Fruit fly (Drosophila melanogaster) whole organism, embryonic: ENCODE measurements around the gene CCHa2.

Experiments used
- CG10959 ChIP-seq: fragments of 200-800 bp; sonication (Bioruptor generic); IDR thresholded peaks from 2 replicates; pipeline ENCODE4 v1.3.6; 2022; ENCODE audit warnings: missing biosample characterization, missing genetic modification characterization
- CG15514 ChIP-seq: fragments of 200-800 bp; sonication (Bioruptor generic); optimal IDR thresholded peaks from 3 replicates; lab custom pipeline; 2017; ENCODE audit warnings: missing biosample characterization, missing genetic modification characterization, mild to moderate bottlenecking, moderate library complexity, missing genetic modification reagents
- CG16863 ChIP-seq: fragments of 200-800 bp; sonication (Bioruptor generic); optimal IDR thresholded peaks from 3 replicates; lab custom pipeline; 2016; ENCODE audit warnings: missing biosample characterization, missing genetic modification characterization
- CG2678 ChIP-seq: fragments of 200-800 bp; sonication (Bioruptor generic); optimal IDR thresholded peaks from 3 replicates; lab custom pipeline; 2019; ENCODE audit warnings: missing biosample characterization, mild to moderate bottlenecking, missing genetic modification characterization, moderate library complexity
- CG30431 ChIP-seq: fragments of 200-800 bp; sonication (Bioruptor generic); optimal IDR thresholded peaks from 2 replicates; lab custom pipeline; 2017; ENCODE audit warnings: missing biosample characterization, missing genetic modification characterization
- CG33557 ChIP-seq: fragments of 200-800 bp; sonication (Bioruptor generic); optimal IDR thresholded peaks from 2 replicates; lab custom pipeline; 2019; ENCODE audit warnings: missing biosample characterization, mild to moderate bottlenecking, missing genetic modification characterization, moderate library complexity
- CG4404 ChIP-seq: fragments of 200-800 bp; sonication (Bioruptor generic); IDR thresholded peaks from 2 replicates; pipeline ENCODE4 v1.3.6; 2022; ENCODE audit warnings: missing biosample characterization, missing genetic modification characterization
- CG8765 ChIP-seq: fragments of 200-800 bp; sonication (Bioruptor generic); IDR thresholded peaks from 2 replicates; pipeline ENCODE4 v1.3.6; 2022; ENCODE audit warnings: missing biosample characterization, missing genetic modification characterization
- Doc2 ChIP-seq: fragments of 200-800 bp; sonication (Bioruptor generic); IDR thresholded peaks from 2 replicates; pipeline ENCODE4 v1.3.6; 2022; ENCODE audit warnings: missing biosample characterization, missing genetic modification characterization
- Hmx ChIP-seq: fragments of 200-800 bp; sonication (Bioruptor generic); optimal IDR thresholded peaks from 2 replicates; lab custom pipeline; 2016; ENCODE audit warnings: missing biosample characterization, missing genetic modification characterization
- dm ChIP-seq: fragments of 200-800 bp; sonication (Bioruptor generic); optimal IDR thresholded peaks from 3 replicates; lab custom pipeline; 2016; ENCODE audit warnings: missing biosample characterization, missing genetic modification characterization
- dmrt99B ChIP-seq: fragments of 200-800 bp; sonication (Bioruptor generic); optimal IDR thresholded peaks from 2 replicates; lab custom pipeline; 2018; ENCODE audit warnings: missing biosample characterization, mild to moderate bottlenecking, missing genetic modification characterization, moderate library complexity
- pzg ChIP-seq: fragments of 200-800 bp; sonication (Bioruptor generic); optimal IDR thresholded peaks from 3 replicates; lab custom pipeline; 2018; ENCODE audit warnings: missing biosample characterization, mild to moderate bottlenecking, missing genetic modification characterization, moderate library complexity
- toy ChIP-seq: fragments of 200-800 bp; sonication (Bioruptor generic); IDR thresholded peaks from 2 replicates; pipeline ENCODE4 v1.3.6; 2022; ENCODE audit warnings: missing biosample characterization, missing genetic modification characterization

dm6 chr3R:13364175-13365174 lies 30.5 kb downstream of the CCHa2 start, which contains the start of gene Dic1:
- peak; percentile 87 for TF ChIP-seq CG16863 (GFP tag; lab: Kevin White, UChicago)
- TF ChIP-seq dmrt99B (tag; lab: Kevin White, UChicago), result peak; percentile 98
- TF ChIP-seq pzg, result no peak
- peak; percentile 99 for TF ChIP-seq CG2678 (tag; lab: Kevin White, UChicago)
- TF ChIP-seq CG33557, result peak; percentile 90
- TF ChIP-seq Hmx (GFP tag; lab: Kevin White, UChicago), result peak; percentile 88
- peak; percentile 82 for TF ChIP-seq CG4404
- peak; percentile 84 for TF ChIP-seq dm (GFP tag; lab: Kevin White, UChicago)
- TF ChIP-seq CG15514 (GFP tag; lab: Kevin White, UChicago), result peak; percentile 90
- peak; percentile 61; the same call in 1 of the 2 replicates for TF ChIP-seq CG8765 (GFP tag; lab: Robert Waterston, UW)
- TF ChIP-seq CG30431, result peak; percentile 93
- TF ChIP-seq Doc2 (GFP tag; lab: Robert Waterston, UW), result 0 out of 2 replicates have a peak, but pooled peaks have one; percentile 37
- peak; percentile 79 for TF ChIP-seq CG10959
- TF ChIP-seq toy (GFP tag; lab: Robert Waterston, UW), result peak; percentile 83
